Worm (Caenorhabditis elegans) whole organism, late embryonic: ENCODE results near the gene ZK488.5.

ENCODE experiments used
- eyg-1 ChIP-seq: sonication (generic microtip); optimal IDR thresholded peaks from 2 replicates; lab custom pipeline; 2016; ENCODE audit warnings: missing genotype, missing genetic modification characterization, missing compliant biosample characterization
- fax-1 ChIP-seq: sonication (generic microtip); optimal IDR thresholded peaks from 2 replicates; lab custom pipeline; 2016; ENCODE audit warnings: missing genotype, missing genetic modification characterization, missing compliant biosample characterization

ce11 chrV:608844-609243, 15.8 kb downstream of the ZK488.5 start, which contains the start of gene srw-109:
- TF ChIP-seq eyg-1, result no peak
- TF ChIP-seq fax-1 (tag; lab: Kevin White, UChicago), result no peak
